Worm (Caenorhabditis elegans) whole organism, L4/young adult: ENCODE measurements around the gene dyf-6.

Experiments
- W03F9.2 ChIP-seq: fragments of 150-350 bp; optimal IDR thresholded peaks from 2 replicates; lab custom pipeline; 2014; ENCODE audit warnings: missing biosample characterization, missing genetic modification characterization
- dao-5 ChIP-seq: sonication (generic microtip); optimal IDR thresholded peaks from 2 replicates; lab custom pipeline; 2016; ENCODE audit warnings: missing genotype, missing genetic modification characterization, moderate library complexity, missing compliant biosample characterization
- him-1 ChIP-seq: sonication (generic microtip); optimal IDR thresholded peaks from 2 replicates; lab custom pipeline; 2016; ENCODE audit warnings: missing genotype, missing genetic modification reagents, missing genetic modification characterization, missing compliant biosample characterization

dyf-6 gene

ce11 chrX:10404051-10404450, 17.7 kb upstream of the dyf-6 start:
- TF ChIP-seq dao-5 (tag; lab: Kevin White, UChicago): no peak
- TF ChIP-seq him-1 (tag; lab: Kevin White, UChicago): no peak

- TF ChIP-seq dao-5 (tag; lab: Kevin White, UChicago) (no peak), him-1 (tag; lab: Kevin White, UChicago) (no peak), W03F9.2 (no peak)
Observed at ce11 chrX:10401118-10401517, 14.8 kb upstream of the dyf-6 start.

DNA sequence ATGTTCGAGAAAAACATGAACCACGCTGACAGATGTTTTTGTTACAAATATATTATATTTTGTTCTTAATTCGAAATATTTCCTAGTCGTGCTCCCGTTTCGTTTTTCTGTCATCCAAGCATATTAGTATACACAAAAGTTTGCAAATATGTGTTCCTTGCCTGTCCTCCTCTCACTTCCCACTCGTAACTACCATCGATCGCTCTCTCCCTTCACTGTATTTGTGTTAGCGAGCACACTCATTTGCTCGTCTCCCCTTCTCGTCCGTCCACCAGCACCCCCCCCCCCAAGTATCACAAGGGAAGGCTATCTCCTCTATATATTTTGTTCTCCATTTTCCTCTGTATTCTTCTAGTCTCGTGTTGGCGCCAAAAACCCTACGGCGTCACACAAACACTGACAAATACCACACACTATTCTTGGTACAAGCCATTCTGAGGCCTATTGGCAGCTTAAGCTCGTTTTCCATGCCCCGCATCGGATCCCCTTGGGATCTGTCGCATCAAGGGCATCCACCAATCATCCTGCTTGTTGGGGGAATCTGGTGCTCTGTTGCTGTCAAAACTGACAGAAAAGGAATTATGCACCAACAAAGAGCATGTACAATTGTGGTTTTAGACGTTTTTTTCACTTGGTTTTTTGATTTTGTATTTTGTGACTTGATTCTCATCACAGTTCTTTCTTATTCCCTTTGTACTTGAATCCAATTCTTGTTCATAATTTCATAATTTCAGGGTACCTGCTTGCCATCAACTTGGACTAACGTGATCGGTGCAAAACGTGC, 10.4 kb upstream of the dyf-6 start, which contains the start of gene pkn-1:
Gene pkn-1 (plus strand): TSS at position 734 of the 784 bp plus-strand sequence.
- TF ChIP-seq him-1 (tag; lab: Kevin White, UChicago): no peak
- no peak for TF ChIP-seq W03F9.2
- no peak for TF ChIP-seq dao-5 (tag; lab: Kevin White, UChicago)

DNA sequence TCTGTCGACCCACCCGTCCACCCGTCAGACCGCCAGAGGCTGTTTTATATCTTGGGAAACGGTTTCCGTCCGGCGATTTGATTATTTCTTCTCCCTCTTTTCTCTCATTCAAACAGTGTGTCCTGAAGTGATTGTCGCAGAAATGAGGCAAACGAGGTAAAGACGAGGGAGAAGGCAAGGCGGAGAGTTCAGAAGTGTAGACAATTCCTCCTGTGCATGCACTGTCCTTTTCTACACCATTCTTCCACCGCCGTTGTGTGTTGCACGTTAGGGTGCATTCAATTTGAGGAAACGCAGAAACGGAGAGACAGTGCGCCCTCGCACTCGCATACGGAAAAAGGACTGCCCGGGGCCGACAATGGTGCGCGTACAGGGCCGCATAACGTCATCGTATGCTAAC, 9.4 kb upstream of the dyf-6 start:
- no peak for TF ChIP-seq dao-5 (tag; lab: Kevin White, UChicago)
- TF ChIP-seq him-1 (tag; lab: Kevin White, UChicago): no peak
- no peak for TF ChIP-seq W03F9.2

ce11 chrX:10395177-10395576, 8.9 kb upstream of the dyf-6 start:
- TF ChIP-seq him-1 (tag; lab: Kevin White, UChicago) (no peak), W03F9.2 (no peak), dao-5 (tag; lab: Kevin White, UChicago) (no peak)

DNA sequence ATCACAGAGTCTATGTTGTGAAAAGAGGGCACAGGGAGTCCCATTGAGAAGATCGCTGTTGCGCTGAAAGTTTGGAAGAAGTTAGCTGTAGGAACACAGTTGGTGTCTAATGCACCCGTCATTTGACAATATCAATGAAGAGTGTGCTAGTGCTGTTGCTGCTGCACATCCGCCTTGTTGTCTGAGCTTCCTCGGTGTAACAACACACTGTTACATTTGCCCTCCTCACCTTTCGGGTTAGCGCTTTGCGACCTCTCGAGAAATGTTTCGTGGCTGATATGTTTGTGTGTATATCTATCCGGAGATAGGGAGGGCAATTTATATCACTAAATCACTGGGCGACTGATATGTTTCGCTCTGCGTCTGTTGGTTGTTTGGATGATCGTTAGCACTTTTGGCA, 7.9 kb upstream of the dyf-6 start:
- TF ChIP-seq W03F9.2: no peak
- no peak for TF ChIP-seq dao-5 (tag; lab: Kevin White, UChicago)
- TF ChIP-seq him-1 (tag; lab: Kevin White, UChicago): no peak

DNA sequence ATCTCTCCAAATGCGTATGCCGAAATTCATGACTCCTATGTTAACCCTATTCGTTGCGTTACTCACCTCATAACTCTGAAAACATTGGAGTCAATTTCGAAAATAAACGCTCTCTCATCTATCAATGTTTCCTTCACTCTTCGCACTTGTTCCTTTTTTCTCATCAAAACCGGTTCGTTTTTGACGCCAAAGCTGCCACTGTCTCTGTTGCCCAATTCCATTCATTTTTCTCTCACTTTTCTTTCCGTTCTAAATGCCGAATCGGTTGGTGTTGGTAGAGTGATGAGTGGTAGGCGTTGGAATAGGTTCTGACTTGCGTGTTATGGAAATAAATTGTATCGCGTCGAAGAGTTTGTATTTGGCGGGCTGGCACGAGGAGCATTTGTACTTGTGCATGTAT, 7.1 kb upstream of the dyf-6 start:
- TF ChIP-seq dao-5 (tag; lab: Kevin White, UChicago): no peak
- TF ChIP-seq him-1 (tag; lab: Kevin White, UChicago): no peak
- TF ChIP-seq W03F9.2: no peak

ce11 chrX:10392792-10393191, 6.5 kb upstream of the dyf-6 start:
- TF ChIP-seq him-1 (tag; lab: Kevin White, UChicago) (no peak), dao-5 (tag; lab: Kevin White, UChicago) (no peak), W03F9.2 (no peak)

- TF ChIP-seq dao-5 (tag; lab: Kevin White, UChicago) (no peak), him-1 (tag; lab: Kevin White, UChicago) (no peak), W03F9.2 (no peak)
Observed at ce11 chrX:10391174-10391573, 4.9 kb upstream of the dyf-6 start.

ce11 chrX:10386001-10386400, 307 bp downstream of the dyf-6 start:
- TF ChIP-seq him-1 (tag; lab: Kevin White, UChicago): no peak
- no peak for TF ChIP-seq W03F9.2
- no peak for TF ChIP-seq dao-5 (tag; lab: Kevin White, UChicago)

- TF ChIP-seq W03F9.2 (no peak), dao-5 (tag; lab: Kevin White, UChicago) (no peak), him-1 (tag; lab: Kevin White, UChicago) (no peak)
Observed at ce11 chrX:10379678-10380077, 6.6 kb downstream of the dyf-6 start, which contains the start of gene rme-4. Gene rme-4, minus strand, starts transcription at chrX:10379845.

- TF ChIP-seq him-1 (tag; lab: Kevin White, UChicago) (peak; percentile 28), W03F9.2 (peak; percentile 81), dao-5 (tag; lab: Kevin White, UChicago) (no peak)
Observed at ce11 chrX:10377663-10378062, 8.6 kb downstream of the dyf-6 start.

DNA sequence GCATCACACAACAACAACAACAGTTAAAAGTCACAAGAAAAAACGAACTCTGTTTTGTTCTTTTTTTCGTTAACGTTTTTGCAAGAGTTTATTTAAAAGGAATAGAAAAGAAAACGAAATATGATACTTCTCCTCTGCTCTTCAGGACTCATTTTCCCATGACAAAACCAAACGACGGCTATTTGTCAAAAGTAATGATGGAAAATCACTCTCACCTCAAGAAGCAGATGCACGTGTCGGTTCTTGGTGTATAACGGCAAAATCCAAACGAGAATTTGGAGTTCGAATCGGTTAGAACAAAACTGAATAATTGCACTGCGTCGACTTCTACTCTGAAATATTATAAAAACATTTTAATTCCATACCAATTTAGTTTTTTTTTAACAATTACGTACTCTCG, 9.3 kb downstream of the dyf-6 start:
- no peak for TF ChIP-seq dao-5 (tag; lab: Kevin White, UChicago)
- TF ChIP-seq W03F9.2: no peak
- no peak for TF ChIP-seq him-1 (tag; lab: Kevin White, UChicago)

ce11 chrX:10373581-10373980, 12.7 kb downstream of the dyf-6 start:
- TF ChIP-seq W03F9.2: no peak
- TF ChIP-seq him-1 (tag; lab: Kevin White, UChicago): no peak
- no peak for TF ChIP-seq dao-5 (tag; lab: Kevin White, UChicago)

DNA sequence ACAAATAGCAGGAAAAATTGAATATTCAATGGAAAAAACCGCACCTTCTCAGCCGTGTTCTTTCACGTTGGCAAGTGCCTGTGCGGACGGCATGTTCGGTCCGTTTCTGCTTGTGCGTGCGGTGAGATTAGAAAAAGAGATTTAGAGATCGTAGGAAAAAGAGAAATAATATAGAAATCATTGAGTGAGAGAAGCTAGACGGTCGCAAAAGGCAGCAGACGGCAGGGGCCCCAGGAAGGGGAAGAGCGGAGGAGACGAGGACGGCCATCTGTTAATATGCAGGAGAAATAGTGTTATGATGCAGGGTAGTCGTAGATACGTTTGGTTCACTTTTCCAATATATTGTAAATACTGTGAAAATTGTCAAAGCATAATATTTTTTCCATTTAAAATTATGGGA, 13.8 kb downstream of the dyf-6 start, which contains the start of gene Y49A10A.2:
Gene Y49A10A.2 (minus strand): TSS at position 109 of the 400 bp plus-strand sequence.
- TF ChIP-seq him-1 (tag; lab: Kevin White, UChicago) (no peak), dao-5 (tag; lab: Kevin White, UChicago) (no peak), W03F9.2 (no peak)
